Worm (Caenorhabditis elegans): ENCODE data around the gene mtq-2.

- TF ChIP-seq ama-1 (optimal IDR thresholded peaks at IDR 0.05): no peak
- no peak for TF ChIP-seq nhr-77 (tag; optimal IDR thresholded peaks at IDR 0.05)
- TF ChIP-seq lin-13 (GFP tag; optimal IDR thresholded peaks at IDR 0.05): no peak
- TF ChIP-seq mab-5 (tag; optimal IDR thresholded peaks at IDR 0.05): no peak
- TF ChIP-seq F13H6.1 (tag; optimal IDR thresholded peaks at IDR 0.05): no peak
- no peak for TF ChIP-seq alr-1 (tag; optimal IDR thresholded peaks at IDR 0.05)
- no peak for TF ChIP-seq blmp-1 (tag; optimal IDR thresholded peaks at IDR 0.05; ENCODE audit: insufficient read depth)
- TF ChIP-seq egl-27 (tag; optimal IDR thresholded peaks at IDR 0.05): no peak
- no peak for TF ChIP-seq nhr-11 (tag; optimal IDR thresholded peaks at IDR 0.05)
- TF ChIP-seq unc-62 (GFP tag; optimal IDR thresholded peaks at IDR 0.05): no peak
- no peak for TF ChIP-seq elt-1 (tag; optimal IDR thresholded peaks at IDR 0.05)
- TF ChIP-seq zag-1 (tag; optimal IDR thresholded peaks at IDR 0.05): no peak
- no peak for TF ChIP-seq nhr-25 (tag; optimal IDR thresholded peaks at IDR 0.05)
These were observed 16.9 kb upstream of the mtq-2 start for ce11 chrII:2206064-2206722.
